Worm (Caenorhabditis elegans) whole organism, late embryonic: ENCODE measurements around the gene tba-8.
A peak's percentile ranks its signal among the peaks of the same experiment; 100 is the strongest.
"Not testable (repeated sequence)": the region's sequence is repeated elsewhere in the genome, so short reads cannot be mapped to it uniquely, and the experiment has no call there.

Experiments used
- F13H6.1 ChIP-seq: sonication (generic microtip); optimal IDR thresholded peaks from 2 replicates; lab custom pipeline; 2016; ENCODE audit warnings: missing genetic modification characterization, missing compliant biosample characterization
- T23F11.4 ChIP-seq: fragments of 200-800 bp; sonication (Bioruptor generic); optimal IDR thresholded peaks from 2 replicates; lab custom pipeline; 2018; ENCODE audit warnings: mild to moderate bottlenecking, missing genetic modification characterization, missing compliant biosample characterization
- Y22D7AL.16 ChIP-seq: sonication (generic microtip); optimal IDR thresholded peaks from 2 replicates; lab custom pipeline; 2016; ENCODE audit warnings: missing genetic modification characterization, missing compliant biosample characterization
- ama-1 ChIP-seq: fragments of 150-350 bp; optimal IDR thresholded peaks from 2 replicates; lab custom pipeline; 2014
- ceh-14 ChIP-seq: sonication (generic microtip); optimal IDR thresholded peaks from 2 replicates; lab custom pipeline; 2016; ENCODE audit warnings: missing genotype, missing genetic modification characterization, missing compliant biosample characterization
- ceh-24 ChIP-seq: sonication (generic microtip); optimal IDR thresholded peaks from 2 replicates; lab custom pipeline; 2016; ENCODE audit warnings: mild to moderate bottlenecking, missing genetic modification characterization, missing compliant biosample characterization
- ceh-30 ChIP-seq: fragments of 150-350 bp; optimal IDR thresholded peaks from 2 replicates; lab custom pipeline; 2014; ENCODE audit warnings: missing biosample characterization, missing genetic modification characterization
- ceh-6 ChIP-seq: fragments of 200-800 bp; sonication (Bioruptor generic); optimal IDR thresholded peaks from 2 replicates; lab custom pipeline; 2018; ENCODE audit warnings: mild to moderate bottlenecking, missing genetic modification characterization, missing compliant biosample characterization
- ceh-9 ChIP-seq: sonication (generic microtip); optimal IDR thresholded peaks from 2 replicates; lab custom pipeline; 2016; ENCODE audit warnings: mild to moderate bottlenecking, missing genetic modification characterization, inconsistent platforms, missing compliant biosample characterization
- che-1 ChIP-seq: sonication (generic microtip); optimal IDR thresholded peaks from 2 replicates; lab custom pipeline; 2016; ENCODE audit warnings: mild to moderate bottlenecking, missing genetic modification characterization, missing compliant biosample characterization
- dmd-4 ChIP-seq: sonication (generic microtip); optimal IDR thresholded peaks from 2 replicates; lab custom pipeline; 2016; ENCODE audit warnings: borderline replicate concordance, missing genetic modification characterization, missing compliant biosample characterization
- elt-2 ChIP-seq: sonication (generic microtip); optimal IDR thresholded peaks from 2 replicates; lab custom pipeline; 2016; ENCODE audit warnings: missing genetic modification reagents, missing genetic modification characterization, missing compliant biosample characterization
- ets-4 ChIP-seq: sonication (generic microtip); optimal IDR thresholded peaks from 2 replicates; lab custom pipeline; 2016; ENCODE audit warnings: missing genetic modification characterization, missing compliant biosample characterization
- hlh-15 ChIP-seq: sonication (generic microtip); optimal IDR thresholded peaks from 2 replicates; lab custom pipeline; 2016; ENCODE audit warnings: missing genetic modification characterization, missing compliant biosample characterization
- hlh-30 ChIP-seq: sonication (generic microtip); optimal IDR thresholded peaks from 2 replicates; lab custom pipeline; 2017; ENCODE audit warnings: antibody characterized with exemption, missing genetic modification characterization, missing compliant biosample characterization; ENCODE audit not compliant: insufficient read depth
- hlh-8 ChIP-seq: sonication (generic microtip); optimal IDR thresholded peaks from 2 replicates; lab custom pipeline; 2016; ENCODE audit warnings: missing genotype, missing genetic modification characterization, missing compliant biosample characterization
- lim-6 ChIP-seq: sonication (generic microtip); optimal IDR thresholded peaks from 2 replicates; lab custom pipeline; 2016; ENCODE audit warnings: missing genetic modification characterization, missing compliant biosample characterization
- nfya-1 ChIP-seq: sonication (generic microtip); optimal IDR thresholded peaks from 2 replicates; lab custom pipeline; 2017; ENCODE audit warnings: missing genetic modification characterization, mild to moderate bottlenecking, missing compliant biosample characterization, antibody characterized with exemption, moderate library complexity
- npax-4 ChIP-seq: sonication (generic microtip); optimal IDR thresholded peaks from 2 replicates; lab custom pipeline; 2016; ENCODE audit warnings: missing genetic modification characterization, missing compliant biosample characterization
- odd-2 ChIP-seq: sonication (generic microtip); optimal IDR thresholded peaks from 2 replicates; lab custom pipeline; 2017; ENCODE audit warnings: antibody characterized with exemption, mild to moderate bottlenecking, missing genetic modification characterization, missing compliant biosample characterization
- pag-3 ChIP-seq: sonication (generic microtip); optimal IDR thresholded peaks from 2 replicates; lab custom pipeline; 2016; ENCODE audit warnings: missing compliant biosample characterization, missing genetic modification characterization, borderline replicate concordance
- pat-9 ChIP-seq: fragments of 200-800 bp; sonication (Bioruptor generic); optimal IDR thresholded peaks from 2 replicates; lab custom pipeline; 2018; ENCODE audit warnings: mild to moderate bottlenecking, missing genetic modification characterization, moderate library complexity, missing compliant biosample characterization
- pha-2 ChIP-seq: sonication (generic microtip); optimal IDR thresholded peaks from 2 replicates; lab custom pipeline; 2017; ENCODE audit warnings: mild to moderate bottlenecking, missing genetic modification characterization, missing compliant biosample characterization
- pha-4 ChIP-seq: fragments of 150-350 bp; optimal IDR thresholded peaks from 2 replicates; lab custom pipeline; 2018; ENCODE audit warnings: missing biosample characterization, missing genetic modification reagents, missing genetic modification characterization
- pqm-1 ChIP-seq: sonication (generic microtip); optimal IDR thresholded peaks from 2 replicates; lab custom pipeline; 2016; ENCODE audit warnings: missing genetic modification characterization, missing compliant biosample characterization
- pros-1 ChIP-seq: fragments of 150-350 bp; optimal IDR thresholded peaks from 2 replicates; lab custom pipeline; 2014; ENCODE audit warnings: missing biosample characterization, missing genetic modification reagents, missing genetic modification characterization
- sdc-2 ChIP-seq: sonication (generic microtip); optimal IDR thresholded peaks from 2 replicates; lab custom pipeline; 2016; ENCODE audit warnings: missing genotype, missing genetic modification characterization, missing compliant biosample characterization
- sox-4 ChIP-seq: sonication (generic microtip); optimal IDR thresholded peaks from 2 replicates; lab custom pipeline; 2017; ENCODE audit warnings: mild to moderate bottlenecking, missing genetic modification characterization, inconsistent platforms, missing compliant biosample characterization
- syd-9 ChIP-seq: sonication (generic microtip); optimal IDR thresholded peaks from 2 replicates; lab custom pipeline; 2016; ENCODE audit warnings: mild to moderate bottlenecking, missing genetic modification characterization, moderate library complexity, missing compliant biosample characterization
- ttx-3 ChIP-seq: sonication (generic microtip); optimal IDR thresholded peaks from 2 replicates; lab custom pipeline; 2016; ENCODE audit warnings: missing genetic modification reagents, missing genetic modification characterization, missing compliant biosample characterization
- ztf-16 ChIP-seq: sonication (generic microtip); optimal IDR thresholded peaks from 2 replicates; lab custom pipeline; 2017; ENCODE audit warnings: missing genetic modification characterization, missing compliant biosample characterization

Gene tba-8

DNA sequence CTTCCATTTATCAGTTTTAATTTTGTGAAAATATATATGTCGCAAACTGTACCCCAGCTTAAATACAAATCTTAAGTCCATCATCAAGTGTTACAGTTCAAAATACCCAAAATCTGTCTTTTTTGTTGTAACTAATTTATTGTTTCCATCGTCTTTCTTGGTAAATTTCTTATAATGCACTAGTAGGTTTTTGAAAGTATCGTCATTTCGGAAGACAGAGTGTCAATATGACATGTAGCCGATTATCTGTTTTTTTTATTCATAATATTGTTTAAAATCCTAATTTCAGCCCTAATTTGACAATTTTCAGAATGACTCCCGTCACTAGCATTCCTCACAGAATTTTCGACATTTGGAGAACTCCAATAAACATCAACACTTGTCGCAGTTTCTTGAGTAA is 4.9 kb upstream of the tba-8 start, which contains the start of gene ZK899.6:
TSS of gene ZK899.6 (plus strand) at position 301 of the 400 bp plus-strand sequence.
- not testable (repeated sequence) for TF ChIP-seq Y22D7AL.16 (tag; lab: Kevin White, UChicago); ceh-9 (tag; lab: Kevin White, UChicago); ceh-6 (GFP tag; lab: Kevin White, UChicago)

DNA sequence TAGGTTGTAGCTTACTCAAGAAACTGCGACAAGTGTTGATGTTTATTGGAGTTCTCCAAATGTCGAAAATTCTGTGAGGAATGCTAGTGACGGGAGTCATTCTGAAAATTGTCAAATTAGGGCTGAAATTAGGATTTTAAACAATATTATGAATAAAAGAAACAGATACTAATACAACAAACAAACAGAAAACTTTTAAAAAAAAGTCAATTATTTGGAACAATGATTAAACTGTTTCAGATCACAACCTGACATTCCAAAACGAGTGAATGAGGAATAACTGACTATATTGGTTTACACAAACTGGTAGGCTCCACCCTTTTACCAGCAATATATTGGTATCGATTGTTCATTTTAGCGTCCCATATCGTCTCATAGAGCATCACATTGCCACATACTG is 2.7 kb upstream of the tba-8 start, which contains the start of gene ZK899.5:
TSS of gene ZK899.5 (minus strand) at position 101 of the 400 bp plus-strand sequence.
- not testable (repeated sequence) for TF ChIP-seq hlh-15; ceh-14 (tag; lab: Kevin White, UChicago); Y22D7AL.16 (tag; lab: Kevin White, UChicago)
- TF ChIP-seq, all 69 proteins: peak for 0; not testable (repeated sequence) for 69

ce11 chrX:9456579-9456978 is 1.6 kb downstream of the tba-8 start:
- no peak for TF ChIP-seq pat-9
- no peak for TF ChIP-seq che-1
- TF ChIP-seq hlh-8 (tag; lab: Kevin White, UChicago): no peak
- TF ChIP-seq ceh-6 (GFP tag; lab: Kevin White, UChicago): no peak
- TF ChIP-seq ceh-24: no peak
- no peak for TF ChIP-seq elt-2 (tag; lab: Kevin White, UChicago)
- TF ChIP-seq T23F11.4: no peak
- no peak for TF ChIP-seq ama-1 (lab: Kevin White, UChicago)
- TF ChIP-seq hlh-15: no peak
- TF ChIP-seq F13H6.1 (tag; lab: Kevin White, UChicago): no peak
- no peak for TF ChIP-seq nfya-1 (tag; lab: Kevin White, UChicago)
- TF ChIP-seq dmd-4 (tag; lab: Kevin White, UChicago): no peak
- no peak for TF ChIP-seq npax-4
- TF ChIP-seq hlh-30: no peak
- no peak for TF ChIP-seq sox-4
- no peak for TF ChIP-seq ttx-3 (tag; lab: Kevin White, UChicago)
- no peak for TF ChIP-seq pqm-1
- no peak for TF ChIP-seq lim-6 (tag; lab: Kevin White, UChicago)

DNA sequence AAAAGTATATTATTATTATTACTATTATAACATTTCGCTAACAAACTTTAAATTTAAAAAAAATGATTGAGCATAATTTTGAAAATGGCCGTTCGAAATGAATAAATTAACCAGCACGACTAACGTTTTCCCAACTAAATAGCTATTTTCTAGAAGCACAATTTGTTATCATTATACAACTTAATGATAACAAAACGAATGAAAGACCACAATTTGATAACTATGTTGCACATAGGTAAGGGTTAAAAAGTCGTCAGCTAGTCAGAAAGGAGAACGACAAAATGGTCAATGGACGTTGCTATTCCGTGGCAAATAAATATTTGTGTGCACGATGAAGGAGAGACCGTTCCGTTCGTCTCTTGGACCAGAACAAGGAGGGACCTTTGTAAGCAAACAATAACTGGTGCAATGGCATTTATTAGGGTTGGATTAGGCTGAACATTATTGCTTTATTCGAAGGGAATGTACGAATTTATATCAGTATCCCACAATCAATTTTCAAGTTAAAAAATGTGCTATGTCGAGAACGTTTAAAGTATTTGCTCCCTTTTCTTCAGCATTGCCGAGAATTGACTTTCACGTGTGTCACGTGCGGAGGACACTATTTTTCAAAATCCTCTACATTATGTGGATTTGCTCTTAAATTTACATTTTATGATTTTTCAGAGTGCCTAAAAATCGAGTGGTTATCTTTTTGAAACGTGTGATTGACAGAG is 5.5 kb downstream of the tba-8 start, which contains the start of gene ZK899.3:
TSS of gene ZK899.3 (plus strand) at position 666 of the 716 bp plus-strand sequence.
- TF ChIP-seq pros-1 (no peak), elt-2 (tag; lab: Kevin White, UChicago) (peak; percentile 63), sdc-2 (tag; lab: Kevin White, UChicago) (no peak), odd-2 (tag; lab: Kevin White, UChicago) (no peak)

ce11 chrX:9451944-9452453 is 6.1 kb downstream of the tba-8 start, which contains the start of gene ZK899.2:
TSS of gene ZK899.2 (minus strand) at chrX:9451994.
- TF ChIP-seq nfya-1 (tag; lab: Kevin White, UChicago) (no peak), F13H6.1 (tag; lab: Kevin White, UChicago) (no peak), pag-3 (no peak), che-1 (no peak), pha-4 (no peak), pha-2 (no peak), T23F11.4 (no peak), ama-1 (lab: Kevin White, UChicago) (no peak), ets-4 (tag; lab: Kevin White, UChicago) (no peak), ztf-16 (tag; lab: Kevin White, UChicago) (no peak), ceh-30 (no peak), syd-9 (tag; lab: Kevin White, UChicago) (no peak)
- TF ChIP-seq, all 69 proteins: peak for 0
